Worm (Caenorhabditis elegans) whole organism, midembryonic: ENCODE data around the gene Y62H9A.13.

Experiments
- T22C8.4 ChIP-seq: fragments of 200-800 bp; sonication (Bioruptor generic); IDR thresholded peaks from 2 replicates; pipeline ENCODE4 v1.3.6; 2022; ENCODE audit warnings: missing genetic modification characterization, missing compliant biosample characterization
- cog-1 ChIP-seq: sonication (generic microtip); optimal IDR thresholded peaks from 2 replicates; lab custom pipeline; 2016; ENCODE audit warnings: missing genetic modification characterization, missing compliant biosample characterization
- flt-1 ChIP-seq: fragments of 200-800 bp; sonication (Bioruptor generic); IDR thresholded peaks from 2 replicates; pipeline ENCODE4 v1.3.6; 2022; ENCODE audit warnings: missing genetic modification characterization, missing compliant biosample characterization
- klf-2 ChIP-seq: fragments of 200-800 bp; sonication (Bioruptor generic); conservative IDR thresholded peaks from 2 replicates; pipeline ENCODE4 v1.3.6; 2022; ENCODE audit warnings: missing genetic modification reagents, missing genetic modification characterization, missing compliant biosample characterization
- med-1 ChIP-seq: sonication (generic microtip); optimal IDR thresholded peaks from 2 replicates; lab custom pipeline; 2017; ENCODE audit warnings: missing genetic modification characterization, mild to moderate bottlenecking, missing compliant biosample characterization, antibody characterized with exemption, missing genetic modification reagents; ENCODE audit not compliant: insufficient read depth
- ref-1 ChIP-seq: fragments of 200-800 bp; sonication (Bioruptor generic); conservative IDR thresholded peaks from 2 replicates; pipeline ENCODE4 v1.3.6; 2022; ENCODE audit warnings: missing genetic modification reagents, missing genetic modification characterization, missing compliant biosample characterization
- tab-1 ChIP-seq: fragments of 200-800 bp; sonication (Bioruptor generic); IDR thresholded peaks from 2 replicates; pipeline ENCODE4 v1.3.6; 2022; ENCODE audit warnings: missing genetic modification characterization, missing compliant biosample characterization
- ztf-23 ChIP-seq: fragments of 200-800 bp; sonication (Bioruptor generic); IDR thresholded peaks from 2 replicates; pipeline ENCODE4 v1.3.6; 2022; ENCODE audit warnings: missing genetic modification reagents, missing genetic modification characterization, missing compliant biosample characterization
- ztf-29 ChIP-seq: fragments of 200-800 bp; sonication (Bioruptor generic); IDR thresholded peaks from 2 replicates; pipeline ENCODE4 v1.3.6; 2022; ENCODE audit warnings: missing genetic modification reagents, missing genetic modification characterization, missing compliant biosample characterization

Gene Y62H9A.13

ce11 chrX:11937343-11937935 is 20.6 kb downstream of the Y62H9A.13 start:
- TF ChIP-seq cog-1 (tag; lab: Kevin White, UChicago), result peak; percentile 95
- peak; percentile 48 for TF ChIP-seq ref-1
- TF ChIP-seq ztf-23 (GFP tag; lab: Robert Waterston, UW), result peak; percentile 86
- peak; percentile 90 for TF ChIP-seq flt-1 (GFP tag; lab: Robert Waterston, UW)
- TF ChIP-seq ztf-29 (GFP tag; lab: Robert Waterston, UW), result no peak
- TF ChIP-seq med-1, result peak; percentile 64
- peak; percentile 67 for TF ChIP-seq klf-2 (GFP tag; lab: Robert Waterston, UW)
- TF ChIP-seq T22C8.4 (GFP tag; lab: Robert Waterston, UW), result peak; percentile 100
- peak; percentile 74; the same call in 1 of the 2 replicates for TF ChIP-seq tab-1 (GFP tag; lab: Robert Waterston, UW)

ce11 chrX:11938826-11939225 is 22.0 kb downstream of the Y62H9A.13 start, which contains the start of gene F55G7.5:
Gene F55G7.5, minus strand, starts transcription at chrX:11938926.
- TF ChIP-seq ztf-23 (GFP tag; lab: Robert Waterston, UW) (no peak), cog-1 (tag; lab: Kevin White, UChicago) (no peak), med-1 (no peak), flt-1 (GFP tag; lab: Robert Waterston, UW) (no peak), ztf-29 (GFP tag; lab: Robert Waterston, UW) (no peak), ref-1 (no peak), tab-1 (GFP tag; lab: Robert Waterston, UW) (no peak), klf-2 (GFP tag; lab: Robert Waterston, UW) (no peak), T22C8.4 (GFP tag; lab: Robert Waterston, UW) (no peak)

- no peak for TF ChIP-seq tab-1 (GFP tag; lab: Robert Waterston, UW)
- no peak for TF ChIP-seq ztf-29 (GFP tag; lab: Robert Waterston, UW)
- TF ChIP-seq flt-1 (GFP tag; lab: Robert Waterston, UW), result no peak
- TF ChIP-seq ztf-23 (GFP tag; lab: Robert Waterston, UW), result no peak
- no peak for TF ChIP-seq ref-1
- no peak for TF ChIP-seq cog-1 (tag; lab: Kevin White, UChicago)
- no peak for TF ChIP-seq klf-2 (GFP tag; lab: Robert Waterston, UW)
Measured at ce11 chrX:11941951-11942350, 25.1 kb downstream of the Y62H9A.13 start, which contains the start of gene F55G7.3. Gene F55G7.3, minus strand, starts transcription at chrX:11942051.

- TF ChIP-seq ztf-23 (GFP tag; lab: Robert Waterston, UW) (no peak), cog-1 (tag; lab: Kevin White, UChicago) (peak; percentile 32), T22C8.4 (GFP tag; lab: Robert Waterston, UW) (peak; percentile 78), ref-1 (no peak), ztf-29 (GFP tag; lab: Robert Waterston, UW) (no peak), tab-1 (GFP tag; lab: Robert Waterston, UW) (no peak)
Measured at ce11 chrX:11946788-11947463, 30.1 kb downstream of the Y62H9A.13 start, which contains the start of gene nfya-1. Gene nfya-1, minus strand, starts transcription at chrX:11946838.

- no peak for TF ChIP-seq ref-1
- TF ChIP-seq med-1, result no peak
- no peak for TF ChIP-seq cog-1 (tag; lab: Kevin White, UChicago)
- TF ChIP-seq ztf-29 (GFP tag; lab: Robert Waterston, UW), result no peak
- no peak for TF ChIP-seq flt-1 (GFP tag; lab: Robert Waterston, UW)
- TF ChIP-seq T22C8.4 (GFP tag; lab: Robert Waterston, UW), result no peak
- no peak for TF ChIP-seq klf-2 (GFP tag; lab: Robert Waterston, UW)
- no peak for TF ChIP-seq ztf-23 (GFP tag; lab: Robert Waterston, UW)
- TF ChIP-seq tab-1 (GFP tag; lab: Robert Waterston, UW), result no peak
Measured at ce11 chrX:11948184-11948894, 31.5 kb downstream of the Y62H9A.13 start, which contains the start of gene lsd-1. Gene lsd-1, plus strand, starts transcription at chrX:11948844.

ce11 chrX:11952129-11952528 is 35.3 kb downstream of the Y62H9A.13 start:
- TF ChIP-seq ztf-23 (GFP tag; lab: Robert Waterston, UW), result no peak
- no peak for TF ChIP-seq T22C8.4 (GFP tag; lab: Robert Waterston, UW)
- TF ChIP-seq ref-1, result no peak
- TF ChIP-seq klf-2 (GFP tag; lab: Robert Waterston, UW), result no peak
- no peak for TF ChIP-seq ztf-29 (GFP tag; lab: Robert Waterston, UW)
- TF ChIP-seq flt-1 (GFP tag; lab: Robert Waterston, UW), result no peak
- no peak for TF ChIP-seq med-1
- no peak for TF ChIP-seq tab-1 (GFP tag; lab: Robert Waterston, UW)

ce11 chrX:11953229-11953628 is 36.4 kb downstream of the Y62H9A.13 start, which contains the start of gene T08D10.4:
Gene T08D10.4, minus strand, starts transcription at chrX:11953329.
- TF ChIP-seq T22C8.4 (GFP tag; lab: Robert Waterston, UW) (no peak), ref-1 (no peak), flt-1 (GFP tag; lab: Robert Waterston, UW) (no peak), tab-1 (GFP tag; lab: Robert Waterston, UW) (no peak), ztf-29 (GFP tag; lab: Robert Waterston, UW) (no peak), ztf-23 (GFP tag; lab: Robert Waterston, UW) (no peak), klf-2 (GFP tag; lab: Robert Waterston, UW) (no peak)

ce11 chrX:11955125-11955524 is 38.3 kb downstream of the Y62H9A.13 start, which contains the start of gene T08D10.3:
Gene T08D10.3, plus strand, starts transcription at chrX:11955425.
- TF ChIP-seq med-1 (no peak), cog-1 (tag; lab: Kevin White, UChicago) (no peak), ztf-29 (GFP tag; lab: Robert Waterston, UW) (no peak), ref-1 (no peak), ztf-23 (GFP tag; lab: Robert Waterston, UW) (no peak), flt-1 (GFP tag; lab: Robert Waterston, UW) (no peak), tab-1 (GFP tag; lab: Robert Waterston, UW) (no peak)
